Worm (Caenorhabditis elegans) whole organism, midembryonic: ENCODE results near the gene par-3.

Source experiments
- flt-1 ChIP-seq: fragments of 200-800 bp; sonication (Bioruptor generic); IDR thresholded peaks from 2 replicates; pipeline ENCODE4 v1.3.6; 2022; ENCODE audit warnings: missing genetic modification characterization, missing compliant biosample characterization
- klf-2 ChIP-seq: fragments of 200-800 bp; sonication (Bioruptor generic); conservative IDR thresholded peaks from 2 replicates; pipeline ENCODE4 v1.3.6; 2022; ENCODE audit warnings: missing genetic modification reagents, missing genetic modification characterization, missing compliant biosample characterization
- ref-1 ChIP-seq: fragments of 200-800 bp; sonication (Bioruptor generic); conservative IDR thresholded peaks from 2 replicates; pipeline ENCODE4 v1.3.6; 2022; ENCODE audit warnings: missing genetic modification reagents, missing genetic modification characterization, missing compliant biosample characterization
- tab-1 ChIP-seq: fragments of 200-800 bp; sonication (Bioruptor generic); IDR thresholded peaks from 2 replicates; pipeline ENCODE4 v1.3.6; 2022; ENCODE audit warnings: missing genetic modification characterization, missing compliant biosample characterization

ce11 chrIII:5710045-5710444, 46.0 kb downstream of the par-3 start, which contains the start of gene B0336.12:
- TF ChIP-seq klf-2 (GFP tag; lab: Robert Waterston, UW) (no peak), flt-1 (GFP tag; lab: Robert Waterston, UW) (no peak), ref-1 (GFP tag; lab: Robert Waterston, UW) (no peak), tab-1 (GFP tag; lab: Robert Waterston, UW) (no peak)
